2 fruit fly cellular contexts compared by ENCODE assay signal in genomic region chr3R:19902328-19902727, dm6.
TF ChIP-seq lines count a peak whose summit lies in the region.

No protein-coding gene starts in this region.

- no peak for TF ChIP-seq CTCF in whole organism, embryonic (GFP tag; optimal IDR thresholded peaks at IDR 0.05; lab: Kevin White, UChicago)

TF ChIP-seq in whole organism, embryonic, 481 proteins besides CTCF, POLR2A, EP300 and RAD21 (continues in another document):
- TF ChIP-seq Atf6 (GFP tag; IDR thresholded peaks at IDR 0.05; lab: Robert Waterston, UW) (peak; percentile 19; the same call in 1 of the 2 replicates), MTF-1 (GFP tag; optimal IDR thresholded peaks at IDR 0.05; lab: Kevin White, UChicago; ENCODE audit: borderline replicate concordance) (peak; percentile 16), pan (optimal IDR thresholded peaks at IDR 0.05; lab: Kevin White, UChicago) (no peak), pan (GFP tag; optimal IDR thresholded peaks at IDR 0.05 in 1 of 2, IDR thresholded peaks at IDR 0.05 in 1 of 2) (peak in 1 of 2 experiments; percentile 44), insv (GFP tag; optimal IDR thresholded peaks at IDR 0.05; lab: Kevin White, UChicago) (peak; percentile 82 to 97), dysf (GFP tag; IDR thresholded peaks at IDR 0.05; lab: Robert Waterston, UW) (peak; percentile 38; the same call in 2 of the 3 replicates), dpn (GFP tag; optimal IDR thresholded peaks at IDR 0.05; lab: Kevin White, UChicago) (peak in 1 of 2 experiments; percentile 20), CG11560 (tag; IDR thresholded peaks at IDR 0.05; lab: Robert Waterston, UW) (0 out of 3 replicates have a peak, but pooled peaks have one; percentile 12), CG15269 (tag; optimal IDR thresholded peaks at IDR 0.05; lab: Kevin White, UChicago) (peak; percentile 64), CG2199 (GFP tag; IDR thresholded peaks at IDR 0.05; lab: Robert Waterston, UW) (0 out of 3 replicates have a peak, but pooled peaks have one; percentile 42), ranshi (GFP tag; IDR thresholded peaks at IDR 0.05; lab: Robert Waterston, UW) (peak; percentile 24; the same call in 1 of the 2 replicates), CG13296 (GFP tag; optimal IDR thresholded peaks at IDR 0.05; lab: Kevin White, UChicago) (no peak), Mrtf (GFP tag; IDR thresholded peaks at IDR 0.05; lab: Robert Waterston, UW) (0 out of 3 replicates have a peak, but pooled peaks have one; percentile 40), repo (GFP tag; optimal IDR thresholded peaks at IDR 0.05; lab: Kevin White, UChicago) (no peak), sr (GFP tag; IDR thresholded peaks at IDR 0.05; lab: Robert Waterston, UW) (0 out of 3 replicates have a peak, but pooled peaks have one; percentile 22), gro (GFP tag; optimal IDR thresholded peaks at IDR 0.05; lab: Kevin White, UChicago) (no peak), Pdp1 (GFP tag; optimal IDR thresholded peaks at IDR 0.05; lab: Kevin White, UChicago) (peak in 1 of 2 experiments; percentile 39), gsb (GFP tag; IDR thresholded peaks at IDR 0.05; lab: Robert Waterston, UW) (no peak), CrebB (tag; optimal IDR thresholded peaks at IDR 0.05; lab: Kevin White, UChicago) (peak; percentile 18), Fer1 (GFP tag; optimal IDR thresholded peaks at IDR 0.05; lab: Kevin White, UChicago) (peak; percentile 43), ftz-f1 (GFP tag; optimal IDR thresholded peaks at IDR 0.05; lab: Kevin White, UChicago) (peak; percentile 91), CG9932 (GFP tag; IDR thresholded peaks at IDR 0.05; lab: Robert Waterston, UW) (peak; percentile 35), CG14014 (GFP tag; IDR thresholded peaks at IDR 0.05; lab: Robert Waterston, UW) (peak; percentile 65; the same call in 1 of the 2 replicates), CG11247 (GFP tag; IDR thresholded peaks at IDR 0.05; lab: Robert Waterston, UW) (peak; percentile 42; the same call in 1 of the 2 replicates), Mad (GFP tag; optimal IDR thresholded peaks at IDR 0.05; lab: Kevin White, UChicago) (no peak), sob (GFP tag; IDR thresholded peaks at IDR 0.05; lab: Robert Waterston, UW) (peak; percentile 49; the same call in 1 of the 2 replicates), CG6791 (GFP tag; IDR thresholded peaks at IDR 0.05; lab: Robert Waterston, UW; ENCODE audit: partially characterized antibody) (no peak), CG12769 (tag; optimal IDR thresholded peaks at IDR 0.05; lab: Kevin White, UChicago) (peak; percentile 61), Rfx (GFP tag; IDR thresholded peaks at IDR 0.05; lab: Robert Waterston, UW) (peak; percentile 75), Meics (GFP tag; optimal IDR thresholded peaks at IDR 0.05; lab: Kevin White, UChicago) (peak; percentile 46), lilli (GFP tag; optimal IDR thresholded peaks at IDR 0.05; lab: Kevin White, UChicago) (peak; percentile 7), tgo (GFP tag; IDR thresholded peaks at IDR 0.05; lab: Robert Waterston, UW) (peak; percentile 19; the same call in 1 of the 3 replicates), slbo (GFP tag; IDR thresholded peaks at IDR 0.05; lab: Robert Waterston, UW) (peak; percentile 41), CG10543 (GFP tag; optimal IDR thresholded peaks at IDR 0.05; lab: Kevin White, UChicago) (peak; percentile 13), zfh2 (GFP tag; optimal IDR thresholded peaks at IDR 0.05; lab: Kevin White, UChicago) (no peak), CG13424 (tag; optimal IDR thresholded peaks at IDR 0.05; lab: Kevin White, UChicago) (peak; percentile 4), CG13287 (GFP tag; IDR thresholded peaks at IDR 0.05; lab: Robert Waterston, UW; ENCODE audit: partially characterized antibody) (peak; percentile 14; the same call in 1 of the 2 replicates), CG14441 (GFP tag; IDR thresholded peaks at IDR 0.05; lab: Robert Waterston, UW) (peak; percentile 37; the same call in 1 of the 2 replicates), Elba2 (GFP tag; optimal IDR thresholded peaks at IDR 0.05; lab: Kevin White, UChicago) (peak; percentile 28), Doc2 (GFP tag; IDR thresholded peaks at IDR 0.05; lab: Robert Waterston, UW) (no peak), CG7271 (tag; optimal IDR thresholded peaks at IDR 0.05; lab: Kevin White, UChicago) (no peak)

TF ChIP-seq in whole organism, pupa, 21 proteins besides CTCF, POLR2A, EP300 and RAD21:
- TF ChIP-seq CG4496 (GFP tag; IDR thresholded peaks at IDR 0.05; lab: Robert Waterston, UW) (no peak), fd96Ca (GFP tag; IDR thresholded peaks at IDR 0.05; lab: Robert Waterston, UW) (0 out of 3 replicates have a peak, but pooled peaks have one; percentile 5)
